Worm (Caenorhabditis elegans): Measurements from ENCODE around the gene T15B7.15.

ce11 chrV:6801850-6802249, 36.6 kb downstream of the T15B7.15 start, which contains the start of gene dmsr-10:
- TF ChIP-seq unc-30 (tag; optimal IDR thresholded peaks at IDR 0.05) (no peak), aha-1 (tag; optimal IDR thresholded peaks at IDR 0.05) (no peak), C34B4.2 (tag; optimal IDR thresholded peaks at IDR 0.05) (no peak), mef-2 (tag; optimal IDR thresholded peaks at IDR 0.05) (no peak), pqm-1 (tag; optimal IDR thresholded peaks at IDR 0.05) (no peak), nhr-28 (tag; optimal IDR thresholded peaks at IDR 0.05) (no peak), skn-1 (tag; optimal IDR thresholded peaks at IDR 0.05) (no peak), ama-1 (optimal IDR thresholded peaks at IDR 0.05) (no peak), hlh-17 (GFP tag; optimal IDR thresholded peaks at IDR 0.05; ENCODE audit: borderline replicate concordance) (no peak), aly-2 (tag; optimal IDR thresholded peaks at IDR 0.05) (no peak), dpl-1 (GFP tag; optimal IDR thresholded peaks at IDR 0.05) (no peak)

Measured in whole organism, L1 larva.